Worm (Caenorhabditis elegans): ENCODE data around the gene srw-4.

The srw-4 gene

DNA sequence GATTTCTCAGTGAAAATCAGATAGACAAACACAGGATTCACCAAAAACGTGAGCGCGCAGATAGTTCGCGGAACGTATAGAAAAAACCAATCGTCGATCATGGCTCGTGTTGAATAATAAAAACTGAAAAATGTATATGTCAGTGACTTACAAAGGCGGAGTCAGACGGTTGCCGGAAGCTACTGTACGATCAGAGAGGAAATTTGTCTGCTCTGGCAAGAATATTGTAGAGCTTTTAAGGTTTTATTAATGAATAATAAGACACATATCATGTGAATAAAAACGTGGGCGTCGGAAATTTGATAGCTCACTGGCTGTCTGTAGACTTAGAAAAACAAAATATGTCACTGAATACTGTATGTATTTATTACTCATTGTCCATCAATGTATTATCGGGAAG is 33.1 kb downstream of the srw-4 start, which contains the start of gene srj-57:
srj-57 (minus strand) TSS at position 101 of the 400 bp plus-strand sequence.
- TF ChIP-seq drap-1 (GFP tag; optimal IDR thresholded peaks at IDR 0.05) (no peak), lin-32 (GFP tag; optimal IDR thresholded peaks at IDR 0.05) (no peak), zip-8 (tag; optimal IDR thresholded peaks at IDR 0.05) (no peak), tbx-8 (GFP tag; optimal IDR thresholded peaks at IDR 0.05) (no peak)

DNA sequence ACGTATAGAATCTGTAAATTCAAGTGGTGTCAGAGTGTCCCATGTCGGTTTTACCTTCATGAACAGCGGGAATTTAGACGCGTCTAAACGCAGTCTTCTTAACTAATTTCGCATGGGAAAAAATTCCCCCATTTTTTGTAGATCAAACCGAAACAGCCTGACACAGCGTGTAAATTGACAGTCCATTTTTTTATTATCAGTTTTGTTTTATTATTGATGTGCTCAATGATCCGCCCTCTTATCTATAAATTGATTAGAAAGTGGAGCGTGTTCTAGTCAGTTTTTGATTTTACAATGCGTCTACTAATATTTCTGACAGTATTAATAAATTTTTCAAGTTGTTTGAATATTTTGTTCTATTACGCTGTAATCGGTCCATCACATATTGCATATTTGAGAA is 39.5 kb downstream of the srw-4 start, which contains the start of gene ugt-53:
ugt-53 (plus strand) TSS at position 273 of the 400 bp plus-strand sequence.
- no peak for TF ChIP-seq ces-1 (GFP tag; optimal IDR thresholded peaks at IDR 0.05)
- no peak for TF ChIP-seq zip-8 (tag; optimal IDR thresholded peaks at IDR 0.05)
- no peak for TF ChIP-seq mep-1 (tag; optimal IDR thresholded peaks at IDR 0.05)
- no peak for TF ChIP-seq elt-3 (tag; optimal IDR thresholded peaks at IDR 0.05)
- TF ChIP-seq drap-1 (GFP tag; optimal IDR thresholded peaks at IDR 0.05): no peak
- no peak for TF ChIP-seq nhr-12 (tag; optimal IDR thresholded peaks at IDR 0.05)
- no peak for TF ChIP-seq nhr-76 (tag; optimal IDR thresholded peaks at IDR 0.05)
- no peak for TF ChIP-seq unc-62 (GFP tag; optimal IDR thresholded peaks at IDR 0.05)
- TF ChIP-seq nhr-237 (tag; optimal IDR thresholded peaks at IDR 0.05): no peak
- no peak for TF ChIP-seq hlh-1 (tag; optimal IDR thresholded peaks at IDR 0.05)

- TF ChIP-seq nhr-237 (tag; optimal IDR thresholded peaks at IDR 0.05): no peak
- no peak for TF ChIP-seq lin-13 (tag; optimal IDR thresholded peaks at IDR 0.05)
Measured at ce11 chrV:2848290-2848937, 40.2 kb downstream of the srw-4 start, which contains the start of gene srj-49. TSS of gene srj-49 (minus strand) at chrV:2848340.

DNA sequence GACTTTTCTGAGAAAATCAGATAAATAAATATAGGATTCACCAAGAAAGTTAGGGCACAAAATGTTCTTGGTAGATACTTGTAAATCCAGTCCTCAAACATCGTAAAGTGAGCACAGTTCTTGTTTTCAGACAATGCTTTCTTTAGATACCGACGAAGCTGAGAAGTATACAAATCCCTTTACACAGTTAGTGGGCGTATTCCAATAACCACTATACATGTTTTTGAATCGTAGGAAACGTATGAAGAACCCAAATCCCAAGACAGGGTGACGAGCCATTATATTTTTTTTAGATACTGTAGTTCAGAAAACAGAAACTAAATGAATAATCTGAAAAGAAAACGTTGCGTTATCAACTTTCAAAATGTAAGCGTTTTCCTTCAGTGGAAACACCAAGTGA is 42.8 kb downstream of the srw-4 start, which contains the start of gene srj-44:
srj-44 (minus strand) TSS at position 101 of the 400 bp plus-strand sequence.
- TF ChIP-seq blmp-1 (tag; optimal IDR thresholded peaks at IDR 0.05) (no peak), sem-2 (GFP tag; optimal IDR thresholded peaks at IDR 0.05) (no peak), unc-120 (tag; optimal IDR thresholded peaks at IDR 0.05; ENCODE audit: poor library complexity, severe bottlenecking) (no peak), ham-2 (GFP tag; optimal IDR thresholded peaks at IDR 0.05) (no peak), ceh-39 (tag; optimal IDR thresholded peaks at IDR 0.05) (no peak), snpc-4 (tag; optimal IDR thresholded peaks at IDR 0.05) (no peak), flh-1 (GFP tag; optimal IDR thresholded peaks at IDR 0.05) (no peak), elt-3 (tag; optimal IDR thresholded peaks at IDR 0.05) (no peak)
